Fruit fly (Drosophila melanogaster) whole organism, embryonic: ENCODE measurements around the gene CG32459.

Experiments used
- Ada2b ChIP-seq: fragments of 200-800 bp; sonication (Bioruptor generic); IDR thresholded peaks from 2 replicates; pipeline ENCODE4 v1.3.6; 2022; ENCODE audit warnings: missing biosample characterization, missing genetic modification characterization
- BEAF-32 ChIP-seq: fragments of 200-800 bp; sonication (Bioruptor generic); optimal IDR thresholded peaks from 3 replicates; lab custom pipeline; 2017; ENCODE audit warnings: missing biosample characterization, missing genetic modification characterization, mild to moderate bottlenecking, moderate library complexity, missing genetic modification reagents
- CG10366 ChIP-seq: fragments of 200-800 bp; sonication (Bioruptor generic); IDR thresholded peaks from 2 replicates; pipeline ENCODE4 v1.3.6; 2022; ENCODE audit warnings: missing biosample characterization, missing genetic modification characterization
- CG10543 ChIP-seq: fragments of 200-800 bp; sonication (Bioruptor generic); optimal IDR thresholded peaks from 3 replicates; lab custom pipeline; 2017; ENCODE audit warnings: missing biosample characterization, mild to moderate bottlenecking, missing genetic modification characterization, moderate library complexity
- CG11695 ChIP-seq: fragments of 200-800 bp; sonication (Bioruptor generic); IDR thresholded peaks from 3 replicates; pipeline ENCODE4 v1.3.6; 2022; ENCODE audit warnings: missing biosample characterization, missing genetic modification characterization
- CG12659 ChIP-seq: fragments of 200-800 bp; sonication (Bioruptor generic); optimal IDR thresholded peaks from 3 replicates; lab custom pipeline; 2017; ENCODE audit warnings: mild to moderate bottlenecking, missing biosample characterization, missing genetic modification reagents, missing genetic modification characterization
- CG13894 ChIP-seq: fragments of 200-800 bp; sonication (Bioruptor generic); optimal IDR thresholded peaks from 3 replicates; lab custom pipeline; 2018; ENCODE audit warnings: missing biosample characterization, mild to moderate bottlenecking, missing genetic modification characterization, moderate library complexity
- CG14710 ChIP-seq: fragments of 200-800 bp; sonication (Bioruptor generic); optimal IDR thresholded peaks from 3 replicates; lab custom pipeline; 2019; ENCODE audit warnings: missing biosample characterization, mild to moderate bottlenecking, missing genetic modification characterization, moderate library complexity
- CG15514 ChIP-seq: fragments of 200-800 bp; sonication (Bioruptor generic); optimal IDR thresholded peaks from 3 replicates; lab custom pipeline; 2017; ENCODE audit warnings: missing biosample characterization, missing genetic modification characterization, mild to moderate bottlenecking, moderate library complexity, missing genetic modification reagents
- CG18599 ChIP-seq: fragments of 200-800 bp; sonication (Bioruptor generic); optimal IDR thresholded peaks from 3 replicates; lab custom pipeline; 2017; ENCODE audit warnings: missing biosample characterization, missing genetic modification characterization, mild to moderate bottlenecking, moderate library complexity, missing genetic modification reagents
- CG2129 ChIP-seq: fragments of 200-800 bp; sonication (Bioruptor generic); IDR thresholded peaks from 2 replicates; pipeline ENCODE4 v1.3.6; 2022; ENCODE audit warnings: missing biosample characterization, missing genetic modification characterization; ENCODE audit not compliant: partially characterized antibody
- CG2678 ChIP-seq: fragments of 200-800 bp; sonication (Bioruptor generic); optimal IDR thresholded peaks from 3 replicates; lab custom pipeline; 2019; ENCODE audit warnings: missing biosample characterization, mild to moderate bottlenecking, missing genetic modification characterization, moderate library complexity
- CG32532 ChIP-seq: fragments of 200-800 bp; sonication (Bioruptor generic); IDR thresholded peaks from 2 replicates; pipeline ENCODE4 v1.3.6; 2022; ENCODE audit warnings: missing biosample characterization, missing genetic modification characterization
- CG4282 ChIP-seq: fragments of 200-800 bp; sonication (Bioruptor generic); optimal IDR thresholded peaks from 2 replicates; lab custom pipeline; 2016; ENCODE audit warnings: missing biosample characterization, missing genetic modification characterization
- CG8388 ChIP-seq: fragments of 200-800 bp; sonication (Bioruptor generic); optimal IDR thresholded peaks from 2 replicates; lab custom pipeline; 2019; ENCODE audit warnings: missing biosample characterization, mild to moderate bottlenecking, missing genetic modification characterization, moderate library complexity
- D19B ChIP-seq: fragments of 200-800 bp; sonication (Bioruptor generic); optimal IDR thresholded peaks from 2 replicates; lab custom pipeline; 2017; ENCODE audit warnings: missing biosample characterization, mild to moderate bottlenecking, missing genetic modification characterization
- Dfd ChIP-seq, 2 experiments: fragments of >200 bp; optimal IDR thresholded peaks; 2 replicates each; lab custom pipeline; 2017; ENCODE audit warnings: missing biosample characterization in 2 of 2, missing genetic modification characterization in 2 of 2
- Dll ChIP-seq: fragments of 200-800 bp; sonication (Bioruptor generic); IDR thresholded peaks from 4 replicates; pipeline ENCODE4 v1.3.6; 2022; ENCODE audit warnings: missing biosample characterization, missing genetic modification characterization; ENCODE audit not compliant: partially characterized antibody
- Dref ChIP-seq: fragments of 200-800 bp; sonication (Bioruptor generic); IDR thresholded peaks from 2 replicates; pipeline ENCODE4 v1.3.6; 2022; ENCODE audit warnings: missing biosample characterization, missing genetic modification characterization
- Gsc ChIP-seq: fragments of 200-800 bp; sonication (Bioruptor generic); IDR thresholded peaks from 2 replicates; pipeline ENCODE4 v1.3.6; 2022; ENCODE audit warnings: missing biosample characterization, missing genetic modification characterization
- H15 ChIP-seq: fragments of 200-800 bp; sonication (Bioruptor generic); IDR thresholded peaks from 3 replicates; pipeline ENCODE4 v1.3.6; 2022; ENCODE audit warnings: missing biosample characterization, missing genetic modification characterization
- HLH4C ChIP-seq: fragments of 200-800 bp; sonication (Bioruptor generic); IDR thresholded peaks from 3 replicates; pipeline ENCODE4 v1.3.6; 2022; ENCODE audit warnings: missing biosample characterization, missing genetic modification characterization; ENCODE audit not compliant: partially characterized antibody
- Hand ChIP-seq: fragments of 200-800 bp; sonication (Bioruptor generic); optimal IDR thresholded peaks from 2 replicates; lab custom pipeline; 2017; ENCODE audit warnings: mild to moderate bottlenecking, missing biosample characterization, missing genetic modification reagents, missing genetic modification characterization
- Hmx ChIP-seq: fragments of 200-800 bp; sonication (Bioruptor generic); optimal IDR thresholded peaks from 2 replicates; lab custom pipeline; 2016; ENCODE audit warnings: missing biosample characterization, missing genetic modification characterization
- Max ChIP-seq: fragments of 200-800 bp; sonication (Bioruptor generic); optimal IDR thresholded peaks from 2 replicates; lab custom pipeline; 2016; ENCODE audit warnings: missing biosample characterization, mild to moderate bottlenecking, missing genetic modification characterization
- Nf-YB ChIP-seq: fragments of 200-800 bp; sonication (Bioruptor generic); optimal IDR thresholded peaks from 3 replicates; lab custom pipeline; 2019; ENCODE audit warnings: missing biosample characterization, mild to moderate bottlenecking, missing genetic modification characterization, moderate library complexity
- Sry-β ChIP-seq: fragments of 200-800 bp; sonication (Bioruptor generic); optimal IDR thresholded peaks from 2 replicates; lab custom pipeline; 2018; ENCODE audit warnings: missing biosample characterization, mild to moderate bottlenecking, missing genetic modification characterization, moderate library complexity
- Ssrp ChIP-seq: fragments of 200-800 bp; sonication (Bioruptor generic); optimal IDR thresholded peaks from 2 replicates; lab custom pipeline; 2018; ENCODE audit warnings: missing biosample characterization, mild to moderate bottlenecking, missing genetic modification characterization, moderate library complexity
- Xrp1 ChIP-seq: fragments of 200-800 bp; sonication (Bioruptor generic); IDR thresholded peaks from 2 replicates; pipeline ENCODE4 v1.3.6; 2022; ENCODE audit warnings: missing biosample characterization, missing genetic modification characterization
- ato ChIP-seq: fragments of 200-800 bp; sonication (Bioruptor generic); IDR thresholded peaks from 2 replicates; pipeline ENCODE4 v1.3.6; 2022; ENCODE audit warnings: missing biosample characterization, missing genetic modification characterization; ENCODE audit not compliant: partially characterized antibody
- bbx ChIP-seq: fragments of 200-800 bp; sonication (Bioruptor generic); IDR thresholded peaks from 2 replicates; pipeline ENCODE4 v1.3.6; 2022; ENCODE audit warnings: missing biosample characterization, missing genetic modification characterization; ENCODE audit not compliant: partially characterized antibody
- btn ChIP-seq: fragments of 200-800 bp; sonication (Bioruptor generic); optimal IDR thresholded peaks from 2 replicates; lab custom pipeline; 2016; ENCODE audit warnings: missing biosample characterization, missing genetic modification characterization
- cad ChIP-seq: fragments of >200 bp; optimal IDR thresholded peaks from 2 replicates; lab custom pipeline; 2017; ENCODE audit warnings: missing biosample characterization, missing genetic modification characterization
- cg ChIP-seq: fragments of 200-800 bp; sonication (Bioruptor generic); optimal IDR thresholded peaks from 3 replicates; lab custom pipeline; 2019; ENCODE audit warnings: missing biosample characterization, mild to moderate bottlenecking, missing genetic modification characterization, moderate library complexity
- dati ChIP-seq: fragments of 200-800 bp; sonication (Bioruptor generic); IDR thresholded peaks from 2 replicates; pipeline ENCODE4 v1.3.6; 2022; ENCODE audit warnings: missing biosample characterization, missing genetic modification characterization
- ewg ChIP-seq: fragments of 200-800 bp; sonication (Bioruptor generic); optimal IDR thresholded peaks from 3 replicates; lab custom pipeline; 2017; ENCODE audit warnings: mild to moderate bottlenecking, missing biosample characterization, missing genetic modification reagents, missing genetic modification characterization
- fru ChIP-seq: fragments of >200 bp; optimal IDR thresholded peaks from 2 replicates; lab custom pipeline; 2017
- hb ChIP-seq: fragments of 200-800 bp; sonication (Bioruptor generic); IDR thresholded peaks from 3 replicates; pipeline ENCODE4 v1.3.6; 2022; ENCODE audit warnings: missing biosample characterization, missing genetic modification characterization; ENCODE audit not compliant: partially characterized antibody
- inv ChIP-seq: fragments of 200-800 bp; sonication (Bioruptor generic); IDR thresholded peaks from 2 replicates; pipeline ENCODE4 v1.3.6; 2022; ENCODE audit warnings: missing biosample characterization, missing genetic modification characterization; ENCODE audit not compliant: partially characterized antibody
- lmd ChIP-seq: fragments of 200-800 bp; sonication (Bioruptor generic); IDR thresholded peaks from 2 replicates; pipeline ENCODE4 v1.3.6; 2022; ENCODE audit warnings: missing biosample characterization, missing genetic modification characterization
- pzg ChIP-seq: fragments of 200-800 bp; sonication (Bioruptor generic); optimal IDR thresholded peaks from 3 replicates; lab custom pipeline; 2018; ENCODE audit warnings: missing biosample characterization, mild to moderate bottlenecking, missing genetic modification characterization, moderate library complexity
- row ChIP-seq: fragments of 200-800 bp; sonication (Bioruptor generic); IDR thresholded peaks from 3 replicates; pipeline ENCODE4 v1.3.6; 2022; ENCODE audit warnings: missing biosample characterization, missing genetic modification characterization
- sc ChIP-seq, 3 experiments: fragments of >200 bp in 2 of 3; fragments of 200-800 bp in 1 of 3; sonication (Bioruptor generic) in 1 of 3; optimal IDR thresholded peaks; 2 replicates in 2 of 3; 3 replicates in 1 of 3; lab custom pipeline; 2017; ENCODE audit warnings: mild to moderate bottlenecking in 1 of 3, missing biosample characterization in 1 of 3, missing genetic modification characterization in 1 of 3, missing genetic modification reagents in 1 of 3
- so ChIP-seq: fragments of 200-800 bp; sonication (Bioruptor generic); IDR thresholded peaks from 3 replicates; pipeline ENCODE4 v1.3.6; 2022; ENCODE audit warnings: missing biosample characterization, missing genetic modification characterization
- sqz ChIP-seq: fragments of 200-800 bp; sonication (Bioruptor generic); optimal IDR thresholded peaks from 3 replicates; lab custom pipeline; 2018; ENCODE audit warnings: missing biosample characterization, mild to moderate bottlenecking, missing genetic modification characterization
- twi ChIP-seq: fragments of 200-800 bp; optimal IDR thresholded peaks from 2 replicates; lab custom pipeline; 2019; ENCODE audit warnings: missing biosample characterization, mild to moderate bottlenecking, missing genetic modification characterization, moderate library complexity
- wdn ChIP-seq: fragments of 200-800 bp; sonication (Bioruptor generic); IDR thresholded peaks from 2 replicates; pipeline ENCODE4 v1.3.6; 2022; ENCODE audit warnings: missing biosample characterization, missing genetic modification characterization

The CG32459 gene

DNA sequence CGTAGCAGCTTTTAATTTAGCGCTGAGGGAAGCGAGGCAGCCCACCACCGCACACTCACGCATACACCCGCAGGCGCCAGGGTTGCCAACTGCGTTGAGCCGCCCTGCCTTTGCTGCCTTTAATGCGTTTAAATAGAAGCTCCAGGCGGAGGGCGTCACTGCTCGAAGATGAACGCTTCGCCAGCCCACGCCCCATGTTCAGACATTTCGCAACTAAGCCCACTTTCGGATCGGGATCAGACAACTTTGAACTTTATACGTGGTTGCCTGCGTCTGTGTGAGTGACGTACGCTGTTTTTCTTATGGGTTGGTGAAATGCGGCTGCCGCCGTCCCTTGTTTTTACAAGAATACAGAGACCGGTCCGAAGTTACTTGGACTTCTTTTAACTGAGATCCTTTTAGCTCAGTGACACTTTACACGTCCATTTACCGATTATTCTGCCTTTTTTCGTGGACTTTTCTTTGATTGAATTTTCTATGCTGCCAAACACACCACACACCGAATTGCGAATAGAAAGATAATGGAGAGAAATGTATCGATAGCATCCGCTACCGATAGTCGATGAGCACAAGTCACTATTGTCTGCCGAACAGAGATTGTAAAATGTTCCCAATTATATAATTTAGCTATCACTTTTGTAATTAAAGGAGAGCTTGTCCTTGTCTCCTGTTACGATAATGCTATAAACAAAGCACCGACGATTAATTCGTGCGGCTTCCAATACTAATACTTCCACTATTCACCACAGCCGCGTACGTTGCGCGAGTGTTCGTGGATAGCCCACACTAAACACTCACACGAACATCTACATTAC is 15.4 kb upstream of the CG32459 start (continued):
- TF ChIP-seq H15 (GFP tag; lab: Robert Waterston, UW) (no peak), sqz (GFP tag; lab: Kevin White, UChicago) (peak; percentile 12), Gsc (GFP tag; lab: Robert Waterston, UW) (no peak), D19B (GFP tag; lab: Kevin White, UChicago) (no peak), fru (lab: Kevin White, UChicago) (no peak), HLH4C (GFP tag; lab: Robert Waterston, UW) (peak; percentile 67; the same call in 2 of the 3 replicates), CG15514 (GFP tag; lab: Kevin White, UChicago) (peak; percentile 11), Xrp1 (peak; percentile 22; the same call in 1 of the 2 replicates), dati (GFP tag; lab: Robert Waterston, UW) (no peak), CG2678 (tag; lab: Kevin White, UChicago) (no peak), Sry-β (GFP tag; lab: Kevin White, UChicago) (no peak), Dll (GFP tag; lab: Robert Waterston, UW) (peak; percentile 69; the same call in 3 of the 4 replicates), pzg (GFP tag; lab: Kevin White, UChicago) (peak; percentile 1), cad (GFP tag; lab: Kevin White, UChicago) (no peak), bbx (peak; percentile 67), Max (GFP tag; lab: Kevin White, UChicago) (no peak), Nf-YB (no peak), ewg (GFP tag; lab: Kevin White, UChicago) (no peak), CG14710 (tag; lab: Kevin White, UChicago) (no peak), so (GFP tag; lab: Robert Waterston, UW) (no peak), btn (no peak), Hmx (GFP tag; lab: Kevin White, UChicago) (no peak), CG32532 (GFP tag; lab: Robert Waterston, UW) (peak; percentile 66), CG10366 (GFP tag; lab: Robert Waterston, UW) (no peak), twi (tag; lab: Kevin White, UChicago) (no peak), BEAF-32 (peak; percentile 69), Dref (GFP tag; lab: Robert Waterston, UW) (peak; percentile 68), Hand (GFP tag; lab: Kevin White, UChicago) (no peak), Dfd (GFP tag; optimal IDR thresholded peaks at IDR 0.05; lab: Kevin White, UChicago) (no peak), ato (GFP tag; lab: Robert Waterston, UW) (peak; percentile 52; the same call in 1 of the 2 replicates), CG4282 (GFP tag; lab: Kevin White, UChicago) (peak; percentile 5), CG2129 (GFP tag; lab: Robert Waterston, UW) (peak; percentile 41), CG13894 (tag; lab: Kevin White, UChicago) (peak; percentile 42), sc (optimal IDR thresholded peaks at IDR 0.05; lab: Kevin White, UChicago) (no peak), sc (GFP tag; optimal IDR thresholded peaks at IDR 0.05; lab: Kevin White, UChicago) (no peak), CG11695 (GFP tag; lab: Robert Waterston, UW) (0 out of 3 replicates have a peak, but pooled peaks have one; percentile 13), lmd (GFP tag; lab: Robert Waterston, UW) (peak; percentile 11; the same call in 1 of the 2 replicates), Ada2b (no peak), cg (GFP tag; lab: Kevin White, UChicago) (peak; percentile 86), Ssrp (no peak), CG8388 (GFP tag; lab: Kevin White, UChicago) (no peak), inv (GFP tag; lab: Robert Waterston, UW) (peak; percentile 59), CG12659 (GFP tag; lab: Kevin White, UChicago) (no peak), CG18599 (GFP tag; lab: Kevin White, UChicago) (peak; percentile 28), CG10543 (GFP tag; lab: Kevin White, UChicago) (peak; percentile 62), row (GFP tag; lab: Robert Waterston, UW) (peak; percentile 60), hb (peak; percentile 17; the same call in 1 of the 3 replicates), wdn (GFP tag; lab: Robert Waterston, UW) (0 out of 2 replicates have a peak, but pooled peaks have one; percentile 12)
